Worm (Caenorhabditis elegans) whole organism, L3 larva: ENCODE results near the gene C01B10.44.

ENCODE experiments used
- R02D3.7 ChIP-seq: fragments of 150-350 bp; optimal IDR thresholded peaks from 2 replicates; lab custom pipeline; 2014; ENCODE audit warnings: missing biosample characterization, missing genetic modification characterization
- ama-1 ChIP-seq: fragments of 150-350 bp; optimal IDR thresholded peaks from 2 replicates; lab custom pipeline; 2018
- daf-12 ChIP-seq: fragments of 150-350 bp; optimal IDR thresholded peaks from 2 replicates; lab custom pipeline; 2014; ENCODE audit warnings: missing biosample characterization, missing genetic modification reagents, missing genetic modification characterization
- egl-27 ChIP-seq: sonication (generic microtip); optimal IDR thresholded peaks from 4 replicates; lab custom pipeline; 2017; ENCODE audit warnings: missing biosample characterization, missing genetic modification reagents, missing genetic modification characterization
- nhr-25 ChIP-seq: sonication (generic microtip); optimal IDR thresholded peaks from 2 replicates; lab custom pipeline; 2017; ENCODE audit warnings: missing biosample characterization, missing genetic modification characterization
- sea-2 ChIP-seq: fragments of 150-350 bp; sonication (generic microtip); optimal IDR thresholded peaks from 4 replicates; lab custom pipeline; 2014; ENCODE audit warnings: missing biosample characterization, missing genetic modification reagents, missing genetic modification characterization
- snpc-4 ChIP-seq: fragments of 150-350 bp; optimal IDR thresholded peaks from 2 replicates; lab custom pipeline; 2014; ENCODE audit warnings: missing biosample characterization, missing genetic modification characterization
- unc-39 ChIP-seq: sonication (generic microtip); optimal IDR thresholded peaks from 4 replicates; lab custom pipeline; 2017; ENCODE audit warnings: missing biosample characterization, missing genetic modification characterization
- zag-1 ChIP-seq: fragments of 150-350 bp; optimal IDR thresholded peaks from 2 replicates; lab custom pipeline; 2014; ENCODE audit warnings: missing biosample characterization, missing genetic modification characterization

DNA sequence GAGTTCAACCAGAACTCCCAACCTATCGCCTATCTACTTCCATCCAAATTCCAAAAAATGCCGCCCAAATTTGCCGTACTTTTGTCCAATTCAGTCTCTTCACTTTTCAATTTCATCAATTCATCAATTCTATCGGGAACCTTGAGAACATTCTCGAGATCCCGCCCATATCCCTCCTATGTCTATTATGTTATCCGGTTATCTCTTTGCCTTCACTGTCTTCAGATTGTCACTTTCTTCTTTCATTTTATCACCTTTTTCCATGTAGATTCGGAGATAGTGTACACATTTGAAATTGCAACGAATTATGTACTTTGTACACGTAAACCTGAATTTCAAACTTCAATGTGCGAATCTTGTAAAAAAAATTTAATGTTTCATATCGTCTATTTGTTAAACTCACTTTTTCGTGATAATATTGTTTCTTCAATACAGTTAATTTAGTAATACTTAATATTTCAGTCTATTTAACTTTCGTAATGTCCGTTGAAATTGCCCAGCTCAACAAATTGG lies 34.1 kb downstream of the C01B10.44 start, which contains the start of gene C01B10.11:
- no peak for TF ChIP-seq sea-2
- TF ChIP-seq zag-1 = no peak
- TF ChIP-seq daf-12 (tag; lab: Kevin White, UChicago) = no peak
- TF ChIP-seq nhr-25 (tag; lab: Kevin White, UChicago) = peak; percentile 13
- TF ChIP-seq unc-39 (tag; lab: Kevin White, UChicago) = no peak
- no peak for TF ChIP-seq snpc-4 (tag; lab: Kevin White, UChicago)
- TF ChIP-seq egl-27 (tag; lab: Kevin White, UChicago) = no peak
- TF ChIP-seq ama-1 (lab: Kevin White, UChicago) = no peak
- no peak for TF ChIP-seq R02D3.7 (tag; lab: Kevin White, UChicago)
